Fruit fly (Drosophila melanogaster): ENCODE results near the gene CG18581.

DNA sequence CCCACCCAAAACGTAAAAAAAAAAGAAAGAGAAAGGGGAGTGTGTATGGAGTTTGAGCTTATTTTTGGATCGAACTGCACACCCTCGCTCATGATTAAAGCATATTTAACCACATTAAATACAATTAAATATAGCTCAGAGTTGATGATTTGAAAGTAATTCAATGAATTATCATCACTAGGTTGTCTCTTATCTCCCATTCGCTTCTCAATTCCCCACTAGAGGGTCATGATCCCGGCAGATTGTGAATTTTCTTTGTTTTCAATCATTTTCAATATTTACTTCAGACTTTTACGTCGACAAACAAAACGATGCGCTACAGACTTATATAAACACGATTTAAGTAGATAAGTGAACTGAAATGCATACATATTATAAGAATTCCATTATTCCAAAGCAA, 26.4 kb upstream of the CG18581 start:
- no peak for TF ChIP-seq fd96Ca (GFP tag; IDR thresholded peaks at IDR 0.05)
- TF ChIP-seq CG10348 (GFP tag; IDR thresholded peaks at IDR 0.05): no peak
